Fruit fly (Drosophila melanogaster) whole organism, embryonic: ENCODE results near the gene BomBc3.

ENCODE experiments used
- CG10147 ChIP-seq: fragments of 200-800 bp; sonication (Bioruptor generic); optimal IDR thresholded peaks from 2 replicates; lab custom pipeline; 2019; ENCODE audit warnings: missing biosample characterization, mild to moderate bottlenecking, missing genetic modification characterization, moderate library complexity
- CG10543 ChIP-seq: fragments of 200-800 bp; sonication (Bioruptor generic); optimal IDR thresholded peaks from 3 replicates; lab custom pipeline; 2017; ENCODE audit warnings: missing biosample characterization, mild to moderate bottlenecking, missing genetic modification characterization, moderate library complexity
- CG10565 ChIP-seq: fragments of 200-800 bp; sonication (Bioruptor generic); optimal IDR thresholded peaks from 3 replicates; lab custom pipeline; 2016; ENCODE audit warnings: missing biosample characterization, mild to moderate bottlenecking, missing genetic modification characterization
- CG11696 ChIP-seq: fragments of 200-800 bp; sonication (Bioruptor generic); IDR thresholded peaks from 2 replicates; pipeline ENCODE4 v1.3.6; 2022; ENCODE audit warnings: missing biosample characterization, missing genetic modification characterization
- CG12299 ChIP-seq: fragments of 200-800 bp; sonication (Bioruptor generic); optimal IDR thresholded peaks from 2 replicates; lab custom pipeline; 2018; ENCODE audit warnings: missing biosample characterization, mild to moderate bottlenecking, missing genetic modification characterization
- CG13123 ChIP-seq: fragments of 200-800 bp; sonication (Bioruptor generic); optimal IDR thresholded peaks from 2 replicates; lab custom pipeline; 2016; ENCODE audit warnings: missing biosample characterization, missing genetic modification characterization
- CG14667 ChIP-seq: fragments of 200-800 bp; sonication (Bioruptor generic); IDR thresholded peaks from 2 replicates; pipeline ENCODE4 v1.3.6; 2022; ENCODE audit warnings: missing biosample characterization, missing genetic modification characterization
- CG14710 ChIP-seq: fragments of 200-800 bp; sonication (Bioruptor generic); optimal IDR thresholded peaks from 3 replicates; lab custom pipeline; 2019; ENCODE audit warnings: missing biosample characterization, mild to moderate bottlenecking, missing genetic modification characterization, moderate library complexity
- CG1529 ChIP-seq: fragments of 200-800 bp; sonication (Bioruptor generic); optimal IDR thresholded peaks from 3 replicates; lab custom pipeline; 2018; ENCODE audit warnings: missing biosample characterization, missing genetic modification characterization
- CG16779 ChIP-seq: fragments of 200-800 bp; sonication (Bioruptor generic); IDR thresholded peaks from 2 replicates; pipeline ENCODE4 v1.3.6; 2022; ENCODE audit warnings: missing biosample characterization, missing genetic modification characterization
- CG17829 ChIP-seq: fragments of 200-800 bp; optimal IDR thresholded peaks from 2 replicates; lab custom pipeline; 2019; ENCODE audit warnings: missing biosample characterization, mild to moderate bottlenecking, missing genetic modification characterization, moderate library complexity
- CG1792 ChIP-seq: fragments of 200-800 bp; sonication (Bioruptor generic); optimal IDR thresholded peaks from 2 replicates; lab custom pipeline; 2016; ENCODE audit warnings: missing biosample characterization, missing genetic modification characterization
- CG18011 ChIP-seq: fragments of 200-800 bp; sonication (Bioruptor generic); optimal IDR thresholded peaks from 2 replicates; lab custom pipeline; 2017; ENCODE audit warnings: missing biosample characterization, missing genetic modification characterization, mild to moderate bottlenecking, moderate library complexity, missing genotype
- CG2875 ChIP-seq: fragments of 200-800 bp; sonication (Bioruptor generic); optimal IDR thresholded peaks from 2 replicates; lab custom pipeline; 2017; ENCODE audit warnings: missing biosample characterization, mild to moderate bottlenecking, missing genetic modification characterization, missing genetic modification reagents
- CG31388 ChIP-seq: fragments of 200-800 bp; sonication (Bioruptor generic); optimal IDR thresholded peaks from 2 replicates; lab custom pipeline; 2016; ENCODE audit warnings: missing biosample characterization, missing genetic modification characterization
- CG4424 ChIP-seq: fragments of 200-800 bp; sonication (Bioruptor generic); optimal IDR thresholded peaks from 3 replicates; lab custom pipeline; 2016; ENCODE audit warnings: missing biosample characterization, missing genetic modification characterization
- CG5245 ChIP-seq: fragments of 200-800 bp; sonication (Bioruptor generic); optimal IDR thresholded peaks from 3 replicates; lab custom pipeline; 2016; ENCODE audit warnings: missing biosample characterization, missing genetic modification characterization
- CG6813 ChIP-seq: fragments of 200-800 bp; sonication (Bioruptor generic); optimal IDR thresholded peaks from 2 replicates; lab custom pipeline; 2017; ENCODE audit warnings: missing biosample characterization, missing genetic modification characterization, mild to moderate bottlenecking, moderate library complexity, missing genetic modification reagents
- CG8944 ChIP-seq: fragments of 200-800 bp; sonication (Bioruptor generic); optimal IDR thresholded peaks from 3 replicates; lab custom pipeline; 2016; ENCODE audit warnings: missing biosample characterization, missing genetic modification characterization
- CrebB ChIP-seq: fragments of 200-800 bp; sonication (Bioruptor generic); optimal IDR thresholded peaks from 3 replicates; lab custom pipeline; 2018; ENCODE audit warnings: missing biosample characterization, mild to moderate bottlenecking, missing genetic modification characterization
- E2f2 ChIP-seq: fragments of 200-800 bp; sonication (Bioruptor generic); IDR thresholded peaks from 2 replicates; pipeline ENCODE4 v1.3.6; 2022; ENCODE audit warnings: missing biosample characterization, missing genetic modification characterization
- Fer1 ChIP-seq: fragments of 200-800 bp; sonication (Bioruptor generic); optimal IDR thresholded peaks from 2 replicates; lab custom pipeline; 2017; ENCODE audit warnings: missing biosample characterization, mild to moderate bottlenecking, missing genetic modification characterization
- Gsc ChIP-seq: fragments of 200-800 bp; sonication (Bioruptor generic); IDR thresholded peaks from 2 replicates; pipeline ENCODE4 v1.3.6; 2022; ENCODE audit warnings: missing biosample characterization, missing genetic modification characterization
- H15 ChIP-seq: fragments of 200-800 bp; sonication (Bioruptor generic); IDR thresholded peaks from 3 replicates; pipeline ENCODE4 v1.3.6; 2022; ENCODE audit warnings: missing biosample characterization, missing genetic modification characterization
- HmgD ChIP-seq: fragments of 200-800 bp; sonication (Bioruptor generic); optimal IDR thresholded peaks from 3 replicates; lab custom pipeline; 2016; ENCODE audit warnings: missing biosample characterization, missing genetic modification characterization
- Hr78 ChIP-seq, 2 experiments: fragments of 200-800 bp in 1 of 2; fragments of >200 bp in 1 of 2; sonication (Bioruptor generic) in 1 of 2; optimal IDR thresholded peaks; 2 replicates each; lab custom pipeline; 2017 to 2019; ENCODE audit warnings: missing biosample characterization in 2 of 2, missing genetic modification characterization in 2 of 2, mild to moderate bottlenecking in 1 of 2, moderate library complexity in 1 of 2
- Oaz ChIP-seq: fragments of 200-800 bp; sonication (Bioruptor generic); IDR thresholded peaks from 2 replicates; pipeline ENCODE4 v1.3.6; 2022; ENCODE audit warnings: missing biosample characterization, missing genetic modification characterization
- Opbp ChIP-seq: fragments of 200-800 bp; sonication (Bioruptor generic); IDR thresholded peaks from 3 replicates; pipeline ENCODE4 v1.3.6; 2022; ENCODE audit warnings: missing biosample characterization, missing genetic modification characterization; ENCODE audit not compliant: partially characterized antibody
- TFAM ChIP-seq: fragments of 200-800 bp; sonication (Bioruptor generic); optimal IDR thresholded peaks from 2 replicates; lab custom pipeline; 2017; ENCODE audit warnings: missing biosample characterization, missing genetic modification characterization, inconsistent platforms
- bowl ChIP-seq: fragments of 200-800 bp; sonication (Bioruptor generic); IDR thresholded peaks from 2 replicates; pipeline ENCODE4 v1.3.6; 2022; ENCODE audit warnings: missing biosample characterization, missing genetic modification characterization
- br ChIP-seq: fragments of >200 bp; optimal IDR thresholded peaks from 2 replicates; lab custom pipeline; 2017
- chm ChIP-seq: fragments of 200-800 bp; sonication (Bioruptor generic); IDR thresholded peaks from 2 replicates; pipeline ENCODE4 v1.3.6; 2022; ENCODE audit warnings: missing biosample characterization, missing genetic modification characterization
- corto ChIP-seq: fragments of 200-800 bp; sonication (Bioruptor generic); optimal IDR thresholded peaks from 2 replicates; lab custom pipeline; 2016; ENCODE audit warnings: missing biosample characterization, mild to moderate bottlenecking, missing genetic modification characterization, moderate library complexity
- en ChIP-seq: fragments of 200-800 bp; sonication (Bioruptor generic); optimal IDR thresholded peaks from 2 replicates; lab custom pipeline; 2016; ENCODE audit warnings: missing biosample characterization, missing genetic modification characterization
- grau ChIP-seq: fragments of 200-800 bp; optimal IDR thresholded peaks from 3 replicates; lab custom pipeline; 2019; ENCODE audit warnings: missing biosample characterization, mild to moderate bottlenecking, missing genetic modification characterization, moderate library complexity
- gro ChIP-seq: fragments of 200-800 bp; sonication (Bioruptor generic); optimal IDR thresholded peaks from 2 replicates; lab custom pipeline; 2016; ENCODE audit warnings: missing biosample characterization, missing genetic modification characterization
- gsb-n ChIP-seq: fragments of 200-800 bp; sonication (Bioruptor generic); optimal IDR thresholded peaks from 3 replicates; lab custom pipeline; 2018; ENCODE audit warnings: missing biosample characterization, mild to moderate bottlenecking, missing genetic modification characterization
- hkb ChIP-seq, 2 experiments: fragments of 200-800 bp in 1 of 2; fragments of >200 bp in 1 of 2; sonication (Bioruptor generic) in 1 of 2; IDR thresholded peaks in 1 of 2; optimal IDR thresholded peaks in 1 of 2; 2 replicates each; pipeline versions ENCODE4 v1.3.6 to Lab custom; 2017 to 2022; ENCODE audit warnings: missing biosample characterization in 1 of 2, missing genetic modification characterization in 1 of 2
- inv ChIP-seq: fragments of 200-800 bp; sonication (Bioruptor generic); IDR thresholded peaks from 2 replicates; pipeline ENCODE4 v1.3.6; 2022; ENCODE audit warnings: missing biosample characterization, missing genetic modification characterization; ENCODE audit not compliant: partially characterized antibody
- mirr ChIP-seq: fragments of 200-800 bp; sonication (Bioruptor generic); optimal IDR thresholded peaks from 3 replicates; lab custom pipeline; 2018; ENCODE audit warnings: missing biosample characterization, mild to moderate bottlenecking, missing genetic modification characterization
- nerfin-1 ChIP-seq: fragments of 200-800 bp; sonication (Bioruptor generic); optimal IDR thresholded peaks from 3 replicates; lab custom pipeline; 2019; ENCODE audit warnings: missing biosample characterization, mild to moderate bottlenecking, missing genetic modification characterization, moderate library complexity
- peb ChIP-seq: fragments of 200-800 bp; sonication (Bioruptor generic); IDR thresholded peaks from 2 replicates; pipeline ENCODE4 v1.3.6; 2022; ENCODE audit warnings: missing biosample characterization, missing genetic modification characterization
- rib ChIP-seq: fragments of 200-800 bp; sonication (Bioruptor generic); IDR thresholded peaks from 2 replicates; pipeline ENCODE4 v1.3.6; 2022; ENCODE audit warnings: missing biosample characterization, missing genetic modification characterization
- sens ChIP-seq: fragments of 200-800 bp; sonication (Bioruptor generic); peaks from one replicate; lab custom pipeline; 2016; ENCODE audit warnings: missing biosample characterization, missing genetic modification characterization
- sima ChIP-seq: fragments of 200-800 bp; sonication (Bioruptor generic); optimal IDR thresholded peaks from 2 replicates; lab custom pipeline; 2016; ENCODE audit warnings: missing biosample characterization, missing genetic modification characterization
- slou ChIP-seq: fragments of 200-800 bp; sonication (Bioruptor generic); optimal IDR thresholded peaks from 3 replicates; lab custom pipeline; 2016; ENCODE audit warnings: missing biosample characterization, missing genetic modification characterization
- sna ChIP-seq: fragments of 200-800 bp; sonication (Bioruptor generic); IDR thresholded peaks from 2 replicates; pipeline ENCODE4 v1.3.6; 2022; ENCODE audit warnings: missing biosample characterization, missing genetic modification characterization; ENCODE audit not compliant: partially characterized antibody
- ssp ChIP-seq: fragments of 200-800 bp; sonication (Bioruptor generic); IDR thresholded peaks from 2 replicates; pipeline ENCODE4 v1.3.6; 2022; ENCODE audit warnings: missing biosample characterization, missing genetic modification characterization
- trh ChIP-seq: fragments of 200-800 bp; sonication (Bioruptor generic); optimal IDR thresholded peaks from 2 replicates; lab custom pipeline; 2016; ENCODE audit warnings: missing biosample characterization, missing genetic modification characterization
- twi ChIP-seq: fragments of 200-800 bp; optimal IDR thresholded peaks from 2 replicates; lab custom pipeline; 2019; ENCODE audit warnings: missing biosample characterization, mild to moderate bottlenecking, missing genetic modification characterization, moderate library complexity
- tx ChIP-seq: fragments of 200-800 bp; sonication (Bioruptor generic); optimal IDR thresholded peaks from 2 replicates; lab custom pipeline; 2016; ENCODE audit warnings: missing biosample characterization, missing genetic modification characterization
- wek ChIP-seq: fragments of 200-800 bp; sonication (Bioruptor generic); optimal IDR thresholded peaks from 3 replicates; lab custom pipeline; 2018; ENCODE audit warnings: missing biosample characterization, mild to moderate bottlenecking, missing genetic modification characterization, moderate library complexity

BomBc3 gene

dm6 chr3R:22133337-22134014 is 46.6 kb downstream of the BomBc3 start, which contains the start of gene SKIP (continued):
- TF ChIP-seq CG10543 (peak; percentile 22), sens (GFP tag; lab: Kevin White, UChicago) (peak; percentile 89), CG6813 (GFP tag; lab: Kevin White, UChicago) (no peak), gsb-n (tag; lab: Kevin White, UChicago) (peak; percentile 45), mirr (GFP tag; lab: Kevin White, UChicago) (peak; percentile 25), Hr78 (GFP tag; optimal IDR thresholded peaks at IDR 0.05; lab: Kevin White, UChicago) (no peak), TFAM (GFP tag; lab: Kevin White, UChicago) (no peak), CG16779 (GFP tag; lab: Robert Waterston, UW) (no peak), ssp (GFP tag; lab: Robert Waterston, UW) (no peak), CG8944 (GFP tag; lab: Kevin White, UChicago) (peak; percentile 12), CG14667 (no peak), CG4424 (GFP tag; lab: Kevin White, UChicago) (peak; percentile 29), trh (GFP tag; lab: Kevin White, UChicago) (no peak), gro (GFP tag; lab: Kevin White, UChicago) (peak; percentile 65), CG18011 (no peak), twi (tag; lab: Kevin White, UChicago) (peak; percentile 11), CG31388 (GFP tag; lab: Kevin White, UChicago) (no peak), CrebB (peak; percentile 41), Gsc (GFP tag; lab: Robert Waterston, UW) (no peak), br (lab: Kevin White, UChicago) (no peak), nerfin-1 (tag; lab: Kevin White, UChicago) (no peak), CG14710 (tag; lab: Kevin White, UChicago) (peak; percentile 28), inv (peak; percentile 27; the same call in 1 of the 2 replicates), hkb (optimal IDR thresholded peaks at IDR 0.05; lab: Kevin White, UChicago) (no peak), hkb (GFP tag; IDR thresholded peaks at IDR 0.05; lab: Robert Waterston, UW) (peak; percentile 41; the same call in 1 of the 2 replicates), Oaz (GFP tag; lab: Robert Waterston, UW) (no peak), CG12299 (tag; lab: Kevin White, UChicago) (no peak), sna (GFP tag; lab: Robert Waterston, UW) (no peak), CG2875 (GFP tag; lab: Kevin White, UChicago) (no peak), CG13123 (no peak), sima (GFP tag; lab: Kevin White, UChicago) (no peak), tx (GFP tag; lab: Kevin White, UChicago) (no peak), bowl (GFP tag; lab: Robert Waterston, UW) (0 out of 2 replicates have a peak, but pooled peaks have one; percentile 11), CG10565 (GFP tag; lab: Kevin White, UChicago) (no peak), E2f2 (GFP tag; lab: Robert Waterston, UW) (peak; percentile 70), Opbp (GFP tag; lab: Robert Waterston, UW) (peak; percentile 65; the same call in 2 of the 3 replicates), Fer1 (no peak), en (no peak)

DNA sequence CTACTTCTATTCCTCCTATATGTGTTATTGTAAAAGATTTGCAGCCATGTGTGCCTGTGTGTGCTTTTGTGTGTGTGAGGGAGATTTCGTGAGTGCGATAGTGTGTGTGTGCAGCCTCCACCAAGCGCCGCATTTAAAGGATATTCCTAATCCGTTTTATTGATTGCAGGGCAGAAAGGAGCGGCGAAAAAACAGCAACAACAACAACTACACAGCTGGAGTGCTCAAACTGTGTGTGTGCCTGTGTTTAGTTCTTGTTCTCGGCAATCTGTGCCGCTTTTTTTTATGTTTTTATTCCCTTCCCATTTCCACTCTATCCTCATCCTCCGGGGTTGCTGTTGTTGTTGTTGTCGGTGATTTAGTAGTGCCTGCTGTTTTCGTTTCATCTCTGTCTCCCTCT is 47.6 kb downstream of the BomBc3 start:
- TF ChIP-seq slou (GFP tag; lab: Kevin White, UChicago) (no peak), CG1792 (GFP tag; lab: Kevin White, UChicago) (no peak), grau (no peak), CG1529 (no peak), peb (GFP tag; lab: Robert Waterston, UW) (no peak), CG10147 (no peak), chm (peak; percentile 46; the same call in 1 of the 2 replicates), CG17829 (tag; lab: Kevin White, UChicago) (peak; percentile 5), CG11696 (no peak), corto (GFP tag; lab: Kevin White, UChicago) (no peak), H15 (GFP tag; lab: Robert Waterston, UW) (no peak), CG5245 (no peak), wek (no peak), HmgD (GFP tag; lab: Kevin White, UChicago) (no peak), rib (GFP tag; lab: Robert Waterston, UW) (no peak; the same call in 1 of the 2 replicates)
